Worm (Caenorhabditis elegans) whole organism, L1 larva: ENCODE data around the gene bnc-1.

ENCODE experiments used
- blmp-1 ChIP-seq: fragments of 150-350 bp; optimal IDR thresholded peaks from 2 replicates; lab custom pipeline; 2014; ENCODE audit warnings: missing biosample characterization, missing genetic modification characterization
- fos-1 ChIP-seq: fragments of 150-350 bp; optimal IDR thresholded peaks from 2 replicates; lab custom pipeline; 2014; ENCODE audit warnings: missing biosample characterization, missing genetic modification characterization
- nhr-77 ChIP-seq: fragments of 150-350 bp; optimal IDR thresholded peaks from 2 replicates; lab custom pipeline; 2014; ENCODE audit warnings: missing biosample characterization, missing genetic modification characterization
- unc-130 ChIP-seq: fragments of 150-350 bp; optimal IDR thresholded peaks from 2 replicates; lab custom pipeline; 2017; ENCODE audit warnings: missing biosample characterization, missing genetic modification characterization, inconsistent platforms
- ztf-11 ChIP-seq, 2 experiments: sonication (generic microtip); optimal IDR thresholded peaks; 2 replicates each; lab custom pipeline; 2016 to 2017; ENCODE audit warnings: missing genetic modification characterization in 2 of 2, missing biosample characterization in 1 of 2, missing compliant biosample characterization in 1 of 2

DNA sequence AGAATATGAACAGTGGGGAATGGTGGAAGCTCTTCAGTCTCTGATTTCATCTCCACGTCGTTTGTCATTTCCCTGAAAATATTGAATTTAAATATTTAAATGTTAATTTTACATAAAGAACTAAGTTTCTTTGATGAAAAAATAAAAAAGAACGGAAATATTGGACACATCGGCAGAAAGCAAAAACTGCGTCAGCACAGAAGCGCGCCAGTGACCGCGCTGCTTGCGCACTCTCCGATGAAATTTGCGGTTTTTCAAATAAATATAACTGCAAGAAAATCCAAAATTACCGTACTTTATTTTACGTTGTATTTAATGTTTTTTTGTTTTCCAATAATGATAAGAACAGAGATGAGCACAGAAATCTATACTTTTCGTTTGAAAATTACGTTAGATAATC is 14.7 kb upstream of the bnc-1 start, which contains the start of the genes srpa-68 and srh-16:
- TF ChIP-seq blmp-1 (tag; lab: Kevin White, UChicago) (peak; percentile 72), fos-1 (tag; lab: Kevin White, UChicago) (peak; percentile 58), ztf-11 (tag; optimal IDR thresholded peaks at IDR 0.05; lab: Kevin White, UChicago) (peak; percentile 71 to 80), nhr-77 (tag; lab: Kevin White, UChicago) (peak; percentile 77), unc-130 (tag; lab: Kevin White, UChicago) (peak; percentile 87)
